Fruit fly (Drosophila melanogaster): Measurements from ENCODE around the gene mbf1.

DNA sequence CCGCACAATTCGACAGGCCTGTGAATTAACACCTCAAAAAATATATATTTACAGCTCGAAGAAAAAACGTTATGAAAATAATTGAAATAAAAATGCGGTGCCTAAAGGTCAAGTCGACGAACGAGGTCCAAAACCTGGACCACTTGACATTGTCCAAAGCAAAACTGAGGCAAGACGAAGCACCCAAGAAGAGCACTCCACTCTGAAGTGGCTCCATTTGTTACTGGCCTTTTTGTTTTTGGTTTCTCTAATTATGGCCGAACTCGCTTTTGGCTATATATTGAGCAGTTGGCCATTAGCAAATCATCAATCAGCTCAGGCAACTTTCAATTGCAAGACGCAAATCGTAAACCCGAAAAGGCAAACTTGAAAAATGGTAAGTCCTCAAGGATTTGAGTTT lies 17.7 kb upstream of the mbf1 start, which contains the start of gene CG4229:
- TF ChIP-seq CTCF (optimal IDR thresholded peaks at IDR 0.05) = no peak
- TF ChIP-seq CG8478 (optimal IDR thresholded peaks at IDR 0.05) = no peak
